Worm (Caenorhabditis elegans): ENCODE data around the gene enu-3.1.

ce11 chrIII:10415822-10416221 is 20.3 kb upstream of the enu-3.1 start, which contains the start of gene ymel-1:
- TF ChIP-seq blmp-1 (tag; optimal IDR thresholded peaks at IDR 0.05; ENCODE audit: insufficient read depth) (no peak), ztf-11 (tag; optimal IDR thresholded peaks at IDR 0.05) (no peak), fos-1 (tag; optimal IDR thresholded peaks at IDR 0.05) (peak; percentile 51), unc-62 (GFP tag; optimal IDR thresholded peaks at IDR 0.05) (no peak), nhr-21 (tag; optimal IDR thresholded peaks at IDR 0.05) (no peak), nhr-11 (tag; optimal IDR thresholded peaks at IDR 0.05) (no peak), aly-2 (tag; optimal IDR thresholded peaks at IDR 0.05) (no peak), nhr-237 (tag; optimal IDR thresholded peaks at IDR 0.05) (no peak), nhr-6 (tag; optimal IDR thresholded peaks at IDR 0.05) (no peak), ama-1 (optimal IDR thresholded peaks at IDR 0.05) (no peak), ceh-82 (tag; optimal IDR thresholded peaks at IDR 0.05) (no peak), nhr-25 (tag; optimal IDR thresholded peaks at IDR 0.05) (peak; percentile 37)

Measured in whole organism, L2 larva.